Fruit fly (Drosophila melanogaster) whole organism, wandering third instar larva: Measurements from ENCODE around the gene CG34175.

ENCODE experiments used
- Abd-B ChIP-seq: fragments of >200 bp; optimal IDR thresholded peaks from 2 replicates; lab custom pipeline; 2017; ENCODE audit warnings: missing biosample characterization, missing genetic modification characterization
- CG32264 ChIP-seq: fragments of 200-800 bp; sonication (Bioruptor generic); optimal IDR thresholded peaks from 2 replicates; lab custom pipeline; 2016; ENCODE audit warnings: missing biosample characterization, missing genetic modification characterization
- CG9705 ChIP-seq: fragments of 200-800 bp; sonication (Bioruptor generic); optimal IDR thresholded peaks from 2 replicates; lab custom pipeline; 2018; ENCODE audit warnings: missing biosample characterization, mild to moderate bottlenecking, missing genetic modification characterization
- CrebA ChIP-seq: fragments of 200-800 bp; sonication (Bioruptor generic); optimal IDR thresholded peaks from 2 replicates; lab custom pipeline; 2016; ENCODE audit warnings: missing biosample characterization, mild to moderate bottlenecking, missing genetic modification characterization, borderline replicate concordance
- Dfd ChIP-seq: fragments of >200 bp; optimal IDR thresholded peaks from 2 replicates; lab custom pipeline; 2017; ENCODE audit warnings: missing biosample characterization, missing genetic modification characterization
- Dif ChIP-seq: fragments of 200-275, 200-300 bp; sonication (Bioruptor generic); optimal IDR thresholded peaks from 2 replicates; lab custom pipeline; 2018; ENCODE audit warnings: missing biosample characterization, missing genetic modification characterization; ENCODE audit not compliant: partially characterized antibody
- GATAd ChIP-seq: sonication (Bioruptor generic); optimal IDR thresholded peaks from 2 replicates; lab custom pipeline; 2016; ENCODE audit warnings: missing biosample characterization, missing genetic modification characterization
- HLH106 ChIP-seq: fragments of 200-800 bp; optimal IDR thresholded peaks from 3 replicates; lab custom pipeline; 2019; ENCODE audit warnings: missing biosample characterization, mild to moderate bottlenecking, missing genetic modification characterization, moderate library complexity
- Hnf4 ChIP-seq: fragments of 200-800 bp; sonication (Bioruptor generic); optimal IDR thresholded peaks from 2 replicates; lab custom pipeline; 2016; ENCODE audit warnings: missing biosample characterization, mild to moderate bottlenecking, missing genetic modification characterization
- Hr78 ChIP-seq: fragments of >200 bp; optimal IDR thresholded peaks from 2 replicates; lab custom pipeline; 2017; ENCODE audit warnings: missing biosample characterization, missing genetic modification characterization
- Hr83 ChIP-seq: fragments of 200-300 bp; sonication (Bioruptor generic); optimal IDR thresholded peaks from 2 replicates; lab custom pipeline; 2016; ENCODE audit warnings: missing biosample characterization, mild to moderate bottlenecking, missing genetic modification characterization, moderate library complexity; ENCODE audit not compliant: poor library complexity, severe bottlenecking
- Jra ChIP-seq: sonication (Bioruptor generic); optimal IDR thresholded peaks from 2 replicates; lab custom pipeline; 2016; ENCODE audit warnings: missing biosample characterization, missing genetic modification characterization
- Mio ChIP-seq: sonication (Bioruptor generic); optimal IDR thresholded peaks from 2 replicates; lab custom pipeline; 2016; ENCODE audit warnings: missing biosample characterization, missing genetic modification characterization
- Myc ChIP-seq: fragments of >200 bp; optimal IDR thresholded peaks from 2 replicates; lab custom pipeline; 2017
- N ChIP-seq: fragments of >200 bp; optimal IDR thresholded peaks from 2 replicates; lab custom pipeline; 2018; ENCODE audit warnings: missing biosample characterization, missing external identifiers, missing genetic modification characterization
- OdsH ChIP-seq: fragments of 200-800 bp; sonication (Bioruptor generic); optimal IDR thresholded peaks from 2 replicates; lab custom pipeline; 2016; ENCODE audit warnings: missing biosample characterization, mild to moderate bottlenecking, missing genetic modification characterization
- Rel ChIP-seq, 2 experiments: fragments of 200-800 bp; sonication (Bioruptor generic) in 1 of 2; optimal IDR thresholded peaks; 2 replicates in 1 of 2; 3 replicates in 1 of 2; lab custom pipeline; 2016 to 2019; ENCODE audit warnings: mild to moderate bottlenecking in 2 of 2, missing biosample characterization in 2 of 2, missing genetic modification characterization in 2 of 2, moderate library complexity in 1 of 2
- Sp1 ChIP-seq: fragments of 200-800 bp; sonication (Bioruptor generic); optimal IDR thresholded peaks from 3 replicates; lab custom pipeline; 2019; ENCODE audit warnings: missing biosample characterization, mild to moderate bottlenecking, missing genetic modification characterization, moderate library complexity
- Vsx2 ChIP-seq: fragments of 200-300, 225-300 bp; sonication (Bioruptor generic); optimal IDR thresholded peaks from 2 replicates; lab custom pipeline; 2018; ENCODE audit warnings: missing biosample characterization, missing genetic modification characterization; ENCODE audit not compliant: partially characterized antibody
- br ChIP-seq: fragments of 200-800 bp; sonication (Bioruptor generic); optimal IDR thresholded peaks from 2 replicates; lab custom pipeline; 2016; ENCODE audit warnings: missing biosample characterization, missing genetic modification characterization
- brk ChIP-seq: fragments of 200-800 bp; sonication (Bioruptor generic); optimal IDR thresholded peaks from 2 replicates; lab custom pipeline; 2016; ENCODE audit warnings: missing biosample characterization, mild to moderate bottlenecking, missing genetic modification characterization
- dl ChIP-seq, 2 experiments: fragments of 175-275, 200-275 bp in 1 of 2; fragments of 200-275 bp in 1 of 2; sonication (Bioruptor generic); optimal IDR thresholded peaks; lab custom pipeline; 2018; ENCODE audit warnings: mild to moderate bottlenecking in 2 of 2, missing biosample characterization in 2 of 2, missing genetic modification characterization in 2 of 2, moderate library complexity in 2 of 2; ENCODE audit not compliant: partially characterized antibody in 2 of 2, insufficient read depth in 1 of 2
- dmrt93B ChIP-seq: fragments of 200-800 bp; sonication (Bioruptor generic); optimal IDR thresholded peaks from 2 replicates; lab custom pipeline; 2018; ENCODE audit warnings: missing biosample characterization, mild to moderate bottlenecking, missing genetic modification characterization
- dsf ChIP-seq: sonication (Bioruptor generic); optimal IDR thresholded peaks from 2 replicates; lab custom pipeline; 2016; ENCODE audit warnings: missing biosample characterization, missing genetic modification characterization, borderline replicate concordance
- ey ChIP-seq: fragments of 200-800 bp; sonication (Bioruptor generic); optimal IDR thresholded peaks from 2 replicates; lab custom pipeline; 2016; ENCODE audit warnings: missing biosample characterization, missing genetic modification characterization
- foxo ChIP-seq, 2 experiments: fragments of 200-800 bp; sonication (Bioruptor generic); optimal IDR thresholded peaks; 2 replicates in 1 of 2; 3 replicates in 1 of 2; lab custom pipeline; 2016 to 2017; ENCODE audit warnings: missing biosample characterization in 2 of 2, missing genetic modification characterization in 2 of 2
- fru ChIP-seq: fragments of 200-800 bp; sonication (Bioruptor generic); optimal IDR thresholded peaks from 3 replicates; lab custom pipeline; 2016; ENCODE audit warnings: missing biosample characterization, mild to moderate bottlenecking, missing genetic modification characterization
- h ChIP-seq: fragments of 200-800 bp; sonication (Bioruptor generic); optimal IDR thresholded peaks from 3 replicates; lab custom pipeline; 2016; ENCODE audit warnings: missing biosample characterization, mild to moderate bottlenecking, missing genetic modification characterization
- jim ChIP-seq: fragments of 175-275, 200-325 bp; sonication (Bioruptor generic); optimal IDR thresholded peaks from 2 replicates; lab custom pipeline; 2016; ENCODE audit warnings: missing biosample characterization, mild to moderate bottlenecking, missing genetic modification characterization
- lola ChIP-seq: fragments of >200 bp; optimal IDR thresholded peaks from 2 replicates; lab custom pipeline; 2017; ENCODE audit warnings: missing biosample characterization, missing genetic modification characterization
- pan ChIP-seq: fragments of >200 bp; optimal IDR thresholded peaks from 2 replicates; lab custom pipeline; 2017
- psq ChIP-seq: fragments of 200-800 bp; sonication (Bioruptor generic); optimal IDR thresholded peaks from 3 replicates; lab custom pipeline; 2017; ENCODE audit warnings: missing biosample characterization, mild to moderate bottlenecking, missing genetic modification characterization, moderate library complexity
- rgr ChIP-seq: fragments of 200-800 bp; sonication (Bioruptor generic); optimal IDR thresholded peaks from 3 replicates; lab custom pipeline; 2016; ENCODE audit warnings: missing biosample characterization, mild to moderate bottlenecking, missing genetic modification characterization
- sage ChIP-seq: fragments of 200-800 bp; sonication (Bioruptor generic); optimal IDR thresholded peaks from 2 replicates; lab custom pipeline; 2016; ENCODE audit warnings: missing biosample characterization, mild to moderate bottlenecking, missing genetic modification characterization
- sv ChIP-seq: fragments of 200-800 bp; sonication (Bioruptor generic); optimal IDR thresholded peaks from 3 replicates; lab custom pipeline; 2016; ENCODE audit warnings: missing biosample characterization, missing genetic modification characterization
- tai ChIP-seq: sonication (Bioruptor generic); optimal IDR thresholded peaks from 2 replicates; lab custom pipeline; 2016; ENCODE audit warnings: missing biosample characterization, missing genetic modification characterization
- usp ChIP-seq: fragments of >200 bp; optimal IDR thresholded peaks from 2 replicates; lab custom pipeline; 2017; ENCODE audit warnings: missing biosample characterization, missing genetic modification characterization
- woc ChIP-seq: sonication (Bioruptor generic); optimal IDR thresholded peaks from 2 replicates; lab custom pipeline; 2016; ENCODE audit warnings: missing biosample characterization, mild to moderate bottlenecking, missing genetic modification characterization

CG34175 gene

dm6 chr2L:3397594-3398073 lies at the start of gene CG34175:
TSS of gene CG34175 (plus strand) at chr2L:3398023.
- TF ChIP-seq Dfd (GFP tag; lab: Kevin White, UChicago) (no peak), CrebA (GFP tag; lab: Kevin White, UChicago) (no peak), OdsH (GFP tag; lab: Kevin White, UChicago) (no peak), CG9705 (GFP tag; lab: Kevin White, UChicago) (no peak), usp (GFP tag; lab: Kevin White, UChicago) (no peak), Vsx2 (GFP tag; lab: Kevin White, UChicago) (no peak), jim (GFP tag; lab: Kevin White, UChicago) (no peak), Mio (no peak)

- TF ChIP-seq sv (GFP tag; lab: Kevin White, UChicago) (peak; percentile 7), psq (GFP tag; lab: Kevin White, UChicago) (peak; percentile 85), tai (peak; percentile 89), Hr78 (GFP tag; lab: Kevin White, UChicago) (no peak), Mio (peak; percentile 66), pan (lab: Kevin White, UChicago) (no peak), dsf (no peak), ey (GFP tag; lab: Kevin White, UChicago) (peak; percentile 78), Rel (GFP tag; optimal IDR thresholded peaks at IDR 0.05; lab: Kevin White, UChicago) (no peak), Rel (tag; optimal IDR thresholded peaks at IDR 0.05; lab: Kevin White, UChicago) (peak; percentile 23), Myc (lab: Kevin White, UChicago) (no peak), woc (GFP tag; lab: Kevin White, UChicago) (peak; percentile 70), br (GFP tag; lab: Kevin White, UChicago) (peak; percentile 88), HLH106 (tag; lab: Kevin White, UChicago) (peak; percentile 82), CG32264 (GFP tag; lab: Kevin White, UChicago) (peak; percentile 74), brk (GFP tag; lab: Kevin White, UChicago) (peak; percentile 76), Dfd (GFP tag; lab: Kevin White, UChicago) (no peak), CG9705 (GFP tag; lab: Kevin White, UChicago) (peak; percentile 6), foxo (GFP tag; optimal IDR thresholded peaks at IDR 0.05; lab: Kevin White, UChicago) (peak; percentile 52 to 81), Sp1 (peak; percentile 84), GATAd (GFP tag; lab: Kevin White, UChicago) (peak; percentile 63), sage (GFP tag; lab: Kevin White, UChicago) (peak; percentile 75), rgr (peak; percentile 85), dmrt93B (GFP tag; lab: Kevin White, UChicago) (peak; percentile 67), Hnf4 (GFP tag; lab: Kevin White, UChicago) (peak; percentile 91), N (GFP tag; lab: Kevin White, UChicago) (no peak), usp (GFP tag; lab: Kevin White, UChicago) (no peak), Jra (GFP tag; lab: Kevin White, UChicago) (peak; percentile 77), fru (GFP tag; lab: Kevin White, UChicago) (peak; percentile 79), OdsH (GFP tag; lab: Kevin White, UChicago) (peak; percentile 91), Hr83 (GFP tag; lab: Kevin White, UChicago) (no peak), h (GFP tag; lab: Kevin White, UChicago) (peak; percentile 87), dl (GFP tag; optimal IDR thresholded peaks at IDR 0.05; lab: Kevin White, UChicago; ENCODE audit: insufficient read depth in 1 of 2, partially characterized antibody in 2 of 2) (no peak), Vsx2 (GFP tag; lab: Kevin White, UChicago) (no peak), Dif (no peak), lola (GFP tag; lab: Kevin White, UChicago) (no peak), Abd-B (GFP tag; lab: Kevin White, UChicago) (no peak), CrebA (GFP tag; lab: Kevin White, UChicago) (no peak), jim (GFP tag; lab: Kevin White, UChicago) (no peak)
Measured at dm6 chr2L:3348146-3348747, 49.6 kb upstream of the CG34175 start.
